Worm (Caenorhabditis elegans) whole organism, late embryonic: ENCODE results near the gene gfi-3.

ENCODE experiments used
- C08G9.2 ChIP-seq: sonication (generic microtip); optimal IDR thresholded peaks from 2 replicates; lab custom pipeline; 2016; ENCODE audit warnings: mild to moderate bottlenecking, missing genetic modification characterization, moderate library complexity, missing compliant biosample characterization
- F13H6.1 ChIP-seq: sonication (generic microtip); optimal IDR thresholded peaks from 2 replicates; lab custom pipeline; 2016; ENCODE audit warnings: missing genetic modification characterization, missing compliant biosample characterization
- K02D7.2 ChIP-seq: sonication (generic microtip); optimal IDR thresholded peaks from 2 replicates; lab custom pipeline; 2017; ENCODE audit warnings: mild to moderate bottlenecking, missing genetic modification characterization, missing compliant biosample characterization
- K09A11.1 ChIP-seq: sonication (generic microtip); optimal IDR thresholded peaks from 2 replicates; lab custom pipeline; 2017; ENCODE audit warnings: antibody characterized with exemption, mild to moderate bottlenecking, missing genetic modification characterization, missing compliant biosample characterization; ENCODE audit not compliant: insufficient read depth
- T23F11.4 ChIP-seq: fragments of 200-800 bp; sonication (Bioruptor generic); optimal IDR thresholded peaks from 2 replicates; lab custom pipeline; 2018; ENCODE audit warnings: mild to moderate bottlenecking, missing genetic modification characterization, missing compliant biosample characterization
- ama-1 ChIP-seq: fragments of 150-350 bp; optimal IDR thresholded peaks from 2 replicates; lab custom pipeline; 2014
- ceh-19 ChIP-seq: fragments of 200-800 bp; sonication (Bioruptor generic); optimal IDR thresholded peaks from 2 replicates; lab custom pipeline; 2018; ENCODE audit warnings: mild to moderate bottlenecking, missing genetic modification characterization, missing compliant biosample characterization
- ceh-2 ChIP-seq: sonication (generic microtip); optimal IDR thresholded peaks from 2 replicates; lab custom pipeline; 2016; ENCODE audit warnings: missing genotype, missing genetic modification characterization, missing compliant biosample characterization
- ceh-22 ChIP-seq: sonication (generic microtip); optimal IDR thresholded peaks from 2 replicates; lab custom pipeline; 2017; ENCODE audit warnings: missing biosample characterization, missing genetic modification characterization
- ceh-24 ChIP-seq: sonication (generic microtip); optimal IDR thresholded peaks from 2 replicates; lab custom pipeline; 2016; ENCODE audit warnings: mild to moderate bottlenecking, missing genetic modification characterization, missing compliant biosample characterization
- ceh-30 ChIP-seq: fragments of 150-350 bp; optimal IDR thresholded peaks from 2 replicates; lab custom pipeline; 2014; ENCODE audit warnings: missing biosample characterization, missing genetic modification characterization
- ceh-31 ChIP-seq: sonication (generic microtip); optimal IDR thresholded peaks from 2 replicates; lab custom pipeline; 2016; ENCODE audit warnings: missing genetic modification characterization, missing compliant biosample characterization
- ceh-34 ChIP-seq: sonication (generic microtip); optimal IDR thresholded peaks from 2 replicates; lab custom pipeline; 2016; ENCODE audit warnings: mild to moderate bottlenecking, missing genetic modification characterization, missing compliant biosample characterization
- ceh-45 ChIP-seq: fragments of 200-800 bp; sonication (Bioruptor generic); IDR thresholded peaks from 2 replicates; pipeline ENCODE4 v1.3.6; 2022; ENCODE audit warnings: missing genetic modification reagents, missing genetic modification characterization, missing compliant biosample characterization
- ceh-9 ChIP-seq: sonication (generic microtip); optimal IDR thresholded peaks from 2 replicates; lab custom pipeline; 2016; ENCODE audit warnings: mild to moderate bottlenecking, missing genetic modification characterization, inconsistent platforms, missing compliant biosample characterization
- che-1 ChIP-seq: sonication (generic microtip); optimal IDR thresholded peaks from 2 replicates; lab custom pipeline; 2016; ENCODE audit warnings: mild to moderate bottlenecking, missing genetic modification characterization, missing compliant biosample characterization
- dmd-4 ChIP-seq: sonication (generic microtip); optimal IDR thresholded peaks from 2 replicates; lab custom pipeline; 2016; ENCODE audit warnings: borderline replicate concordance, missing genetic modification characterization, missing compliant biosample characterization
- elt-2 ChIP-seq: sonication (generic microtip); optimal IDR thresholded peaks from 2 replicates; lab custom pipeline; 2016; ENCODE audit warnings: missing genetic modification reagents, missing genetic modification characterization, missing compliant biosample characterization
- eyg-1 ChIP-seq: sonication (generic microtip); optimal IDR thresholded peaks from 2 replicates; lab custom pipeline; 2016; ENCODE audit warnings: missing genotype, missing genetic modification characterization, missing compliant biosample characterization
- fax-1 ChIP-seq: sonication (generic microtip); optimal IDR thresholded peaks from 2 replicates; lab custom pipeline; 2016; ENCODE audit warnings: missing genotype, missing genetic modification characterization, missing compliant biosample characterization
- fkh-10 ChIP-seq: fragments of 150-350 bp; optimal IDR thresholded peaks from 2 replicates; lab custom pipeline; 2014; ENCODE audit warnings: missing biosample characterization, missing genetic modification reagents, missing genetic modification characterization
- hlh-13 ChIP-seq: fragments of 200-800 bp; sonication (Bioruptor generic); optimal IDR thresholded peaks from 2 replicates; lab custom pipeline; 2018; ENCODE audit warnings: mild to moderate bottlenecking, missing genetic modification characterization, missing compliant biosample characterization
- hlh-30 ChIP-seq: sonication (generic microtip); optimal IDR thresholded peaks from 2 replicates; lab custom pipeline; 2017; ENCODE audit warnings: antibody characterized with exemption, missing genetic modification characterization, missing compliant biosample characterization; ENCODE audit not compliant: insufficient read depth
- hlh-6 ChIP-seq: sonication (generic microtip); optimal IDR thresholded peaks from 2 replicates; lab custom pipeline; 2016; ENCODE audit warnings: missing genotype, missing genetic modification characterization, missing compliant biosample characterization
- lim-6 ChIP-seq: sonication (generic microtip); optimal IDR thresholded peaks from 2 replicates; lab custom pipeline; 2016; ENCODE audit warnings: missing genetic modification characterization, missing compliant biosample characterization
- nfya-1 ChIP-seq: sonication (generic microtip); optimal IDR thresholded peaks from 2 replicates; lab custom pipeline; 2017; ENCODE audit warnings: missing genetic modification characterization, mild to moderate bottlenecking, missing compliant biosample characterization, antibody characterized with exemption, moderate library complexity
- nhr-11 ChIP-seq: fragments of 150-350 bp; optimal IDR thresholded peaks from 2 replicates; lab custom pipeline; 2014; ENCODE audit warnings: missing biosample characterization, missing genetic modification characterization
- nhr-232 ChIP-seq: sonication (generic microtip); optimal IDR thresholded peaks from 2 replicates; lab custom pipeline; 2016; ENCODE audit warnings: missing genetic modification characterization, missing compliant biosample characterization
- npax-4 ChIP-seq: sonication (generic microtip); optimal IDR thresholded peaks from 2 replicates; lab custom pipeline; 2016; ENCODE audit warnings: missing genetic modification characterization, missing compliant biosample characterization
- odd-2 ChIP-seq: sonication (generic microtip); optimal IDR thresholded peaks from 2 replicates; lab custom pipeline; 2017; ENCODE audit warnings: antibody characterized with exemption, mild to moderate bottlenecking, missing genetic modification characterization, missing compliant biosample characterization
- pax-1 ChIP-seq: fragments of 150-350 bp; optimal IDR thresholded peaks from 2 replicates; lab custom pipeline; 2014; ENCODE audit warnings: missing biosample characterization, missing genetic modification characterization
- pha-2 ChIP-seq: sonication (generic microtip); optimal IDR thresholded peaks from 2 replicates; lab custom pipeline; 2017; ENCODE audit warnings: mild to moderate bottlenecking, missing genetic modification characterization, missing compliant biosample characterization
- pha-4 ChIP-seq: fragments of 150-350 bp; optimal IDR thresholded peaks from 2 replicates; lab custom pipeline; 2018; ENCODE audit warnings: missing biosample characterization, missing genetic modification reagents, missing genetic modification characterization
- pqm-1 ChIP-seq: sonication (generic microtip); optimal IDR thresholded peaks from 2 replicates; lab custom pipeline; 2016; ENCODE audit warnings: missing genetic modification characterization, missing compliant biosample characterization
- ref-2 ChIP-seq: sonication (generic microtip); optimal IDR thresholded peaks from 2 replicates; lab custom pipeline; 2016; ENCODE audit warnings: missing genetic modification characterization, missing compliant biosample characterization
- sdc-2 ChIP-seq: sonication (generic microtip); optimal IDR thresholded peaks from 2 replicates; lab custom pipeline; 2016; ENCODE audit warnings: missing genotype, missing genetic modification characterization, missing compliant biosample characterization
- tbx-2 ChIP-seq: sonication (generic microtip); optimal IDR thresholded peaks from 2 replicates; lab custom pipeline; 2016; ENCODE audit warnings: missing genetic modification characterization, missing compliant biosample characterization
- ttx-3 ChIP-seq: sonication (generic microtip); optimal IDR thresholded peaks from 2 replicates; lab custom pipeline; 2016; ENCODE audit warnings: missing genetic modification reagents, missing genetic modification characterization, missing compliant biosample characterization
- unc-3 ChIP-seq, 2 experiments: fragments of 200-800 bp in 1 of 2; sonication (Bioruptor generic) in 1 of 2; sonication (generic microtip) in 1 of 2; conservative IDR thresholded peaks in 1 of 2; optimal IDR thresholded peaks in 1 of 2; 2 replicates each; pipeline versions ENCODE4 v1.3.6 to Lab custom; 2016 to 2022; ENCODE audit warnings: missing compliant biosample characterization in 2 of 2, missing genetic modification characterization in 2 of 2, missing genetic modification reagents in 1 of 2
- unc-55 ChIP-seq: sonication (generic microtip); optimal IDR thresholded peaks from 2 replicates; lab custom pipeline; 2017; ENCODE audit warnings: missing biosample characterization, missing genetic modification reagents, missing genetic modification characterization
- unc-86 ChIP-seq: sonication (generic microtip); optimal IDR thresholded peaks from 2 replicates; lab custom pipeline; 2016; ENCODE audit warnings: missing genetic modification characterization, missing compliant biosample characterization
- zip-5 ChIP-seq: sonication (generic microtip); optimal IDR thresholded peaks from 2 replicates; lab custom pipeline; 2016; ENCODE audit warnings: missing genetic modification characterization, missing compliant biosample characterization
- ztf-16 ChIP-seq: sonication (generic microtip); optimal IDR thresholded peaks from 2 replicates; lab custom pipeline; 2017; ENCODE audit warnings: missing genetic modification characterization, missing compliant biosample characterization

Gene gfi-3

ce11 chrX:14500422-14501058 is 20.2 kb downstream of the gfi-3 start:
- no peak for TF ChIP-seq fkh-10 (GFP tag; lab: Kevin White, UChicago)
- TF ChIP-seq ztf-16 (tag; lab: Kevin White, UChicago) = no peak
- TF ChIP-seq eyg-1 = no peak
- TF ChIP-seq elt-2 (tag; lab: Kevin White, UChicago) = peak; percentile 88
- no peak for TF ChIP-seq dmd-4 (tag; lab: Kevin White, UChicago)
- TF ChIP-seq hlh-30 = peak; percentile 35

ce11 chrX:14502116-14502587 is 21.8 kb downstream of the gfi-3 start:
- no peak for TF ChIP-seq nfya-1 (tag; lab: Kevin White, UChicago)
- TF ChIP-seq ceh-2 (tag; lab: Kevin White, UChicago) = no peak
- no peak for TF ChIP-seq T23F11.4
- no peak for TF ChIP-seq hlh-13 (GFP tag; lab: Kevin White, UChicago)
- no peak for TF ChIP-seq C08G9.2 (tag; lab: Kevin White, UChicago)
- no peak for TF ChIP-seq ceh-30
- no peak for TF ChIP-seq unc-86 (tag; lab: Kevin White, UChicago)
- peak; percentile 44 for TF ChIP-seq hlh-30
- TF ChIP-seq ceh-9 (tag; lab: Kevin White, UChicago) = no peak
- no peak for TF ChIP-seq pax-1 (tag; lab: Kevin White, UChicago)
- TF ChIP-seq elt-2 (tag; lab: Kevin White, UChicago) = peak; percentile 94
- no peak for TF ChIP-seq ceh-45 (GFP tag; lab: Robert Waterston, UW)
- TF ChIP-seq unc-55 = peak; percentile 19

ce11 chrX:14503282-14503681 is 22.9 kb downstream of the gfi-3 start:
- TF ChIP-seq ref-2 (no peak), unc-3 (GFP tag; conservative IDR thresholded peaks at IDR 0.05; lab: Robert Waterston, UW) (no peak), unc-3 (tag; optimal IDR thresholded peaks at IDR 0.05; lab: Kevin White, UChicago) (no peak), sdc-2 (tag; lab: Kevin White, UChicago) (no peak), unc-55 (peak; percentile 2)

ce11 chrX:14503800-14504550 is 23.6 kb downstream of the gfi-3 start, which contains the start of gene M163.1:
TSS of gene M163.1 (minus strand) at chrX:14503824.
- TF ChIP-seq ref-2 (no peak), ceh-30 (no peak), pha-2 (tag; lab: Kevin White, UChicago) (no peak), che-1 (tag; lab: Kevin White, UChicago) (no peak), ceh-19 (GFP tag; lab: Kevin White, UChicago) (no peak), fax-1 (tag; lab: Kevin White, UChicago) (no peak), odd-2 (tag; lab: Kevin White, UChicago) (no peak), nhr-232 (tag; lab: Kevin White, UChicago) (peak; percentile 3), sdc-2 (tag; lab: Kevin White, UChicago) (peak; percentile 38), ceh-22 (no peak), ceh-24 (tag; lab: Kevin White, UChicago) (no peak), pha-4 (tag; lab: Kevin White, UChicago) (no peak), ztf-16 (tag; lab: Kevin White, UChicago) (no peak), lim-6 (tag; lab: Kevin White, UChicago) (no peak), hlh-6 (tag; lab: Kevin White, UChicago) (no peak), tbx-2 (tag; lab: Kevin White, UChicago) (peak; percentile 56), ceh-34 (tag; lab: Kevin White, UChicago) (no peak), nhr-11 (tag; lab: Kevin White, UChicago) (no peak), pqm-1 (tag; lab: Kevin White, UChicago) (no peak), hlh-13 (GFP tag; lab: Kevin White, UChicago) (no peak), K02D7.2 (tag; lab: Kevin White, UChicago) (no peak), hlh-30 (peak; percentile 1), F13H6.1 (tag; lab: Kevin White, UChicago) (no peak), zip-5 (tag; lab: Kevin White, UChicago) (no peak), ttx-3 (tag; lab: Kevin White, UChicago) (no peak), ceh-9 (tag; lab: Kevin White, UChicago) (no peak), ama-1 (no peak), elt-2 (tag; lab: Kevin White, UChicago) (no peak), npax-4 (tag; lab: Kevin White, UChicago) (no peak), ceh-31 (tag; lab: Kevin White, UChicago) (peak; percentile 16), pax-1 (tag; lab: Kevin White, UChicago) (no peak), nfya-1 (tag; lab: Kevin White, UChicago) (peak; percentile 13), K09A11.1 (no peak)
